Worm (Caenorhabditis elegans): ENCODE measurements around the gene K05F6.12.
"Not testable (repeated sequence)": the region's sequence is repeated elsewhere in the genome, so short reads cannot be mapped to it uniquely, and the experiment has no call there.

The K05F6.12 gene

ce11 chrII:1556217-1556616, 10.5 kb downstream of the K05F6.12 start, which contains the start of the genes fbxb-54 and fbxb-50:
TSS of gene fbxb-54 (minus strand) at chrII:1556317.
TSS of gene fbxb-50 (plus strand) at chrII:1556443.
- TF ChIP-seq alr-1 (tag; optimal IDR thresholded peaks at IDR 0.05; ENCODE audit: borderline replicate concordance); swsn-7 (tag; optimal IDR thresholded peaks at IDR 0.05); mdl-1 (tag; optimal IDR thresholded peaks at IDR 0.05): not testable (repeated sequence)

ce11 chrII:1560839-1561238, 15.1 kb downstream of the K05F6.12 start:
- no peak for TF ChIP-seq efl-1 (optimal IDR thresholded peaks at IDR 0.05)
- TF ChIP-seq efl-1 (GFP tag; optimal IDR thresholded peaks at IDR 0.05 in 1 of 2) = peak in 1 of 2 experiments; percentile 91
- TF ChIP-seq isw-1 (GFP tag; IDR thresholded peaks at IDR 0.05) = no peak

- TF ChIP-seq nhr-84 (tag; optimal IDR thresholded peaks at IDR 0.05) (no peak), hlh-4 (tag; optimal IDR thresholded peaks at IDR 0.05) (no peak), pag-3 (tag; optimal IDR thresholded peaks at IDR 0.05; ENCODE audit: borderline replicate concordance, insufficient read depth) (no peak), zag-1 (tag; optimal IDR thresholded peaks at IDR 0.05) (no peak), swsn-7 (tag; optimal IDR thresholded peaks at IDR 0.05) (no peak), jun-1 (tag; optimal IDR thresholded peaks at IDR 0.05) (no peak)
Measured at ce11 chrII:1561863-1562262, 16.1 kb downstream of the K05F6.12 start, which contains the start of gene K05F6.14. TSS of gene K05F6.14 (plus strand) at chrII:1562163.

- TF ChIP-seq nhr-77 (tag; optimal IDR thresholded peaks at IDR 0.05) (no peak), nhr-12 (tag; optimal IDR thresholded peaks at IDR 0.05) (no peak), hlh-4 (tag; optimal IDR thresholded peaks at IDR 0.05) (no peak), ets-5 (GFP tag; IDR thresholded peaks at IDR 0.05) (no peak), grh-1 (GFP tag; IDR thresholded peaks at IDR 0.05) (no peak), ama-1 (optimal IDR thresholded peaks at IDR 0.05) (no peak), isw-1 (GFP tag; IDR thresholded peaks at IDR 0.05) (no peak), dpl-1 (GFP tag; optimal IDR thresholded peaks at IDR 0.05) (no peak)
Measured at ce11 chrII:1567646-1568045, 21.9 kb downstream of the K05F6.12 start, which contains the start of gene K05F6.8. TSS of gene K05F6.8 (minus strand) at chrII:1567746.

- no peak for TF ChIP-seq fkh-4 (tag; optimal IDR thresholded peaks at IDR 0.05; ENCODE audit: borderline replicate concordance)
- no peak for TF ChIP-seq hpl-2 (GFP tag; optimal IDR thresholded peaks at IDR 0.05)
- TF ChIP-seq lin-14 (GFP tag; optimal IDR thresholded peaks at IDR 0.05) = no peak
- no peak for TF ChIP-seq jun-1 (tag; optimal IDR thresholded peaks at IDR 0.05)
- no peak for TF ChIP-seq lsy-2 (tag; optimal IDR thresholded peaks at IDR 0.05)
Measured at ce11 chrII:1568214-1568613, 22.5 kb downstream of the K05F6.12 start, which contains the start of gene fbxb-49. TSS of gene fbxb-49 (plus strand) at chrII:1568514.

ce11 chrII:1571032-1571431, 25.3 kb downstream of the K05F6.12 start, which contains the start of gene fbxb-46:
TSS of gene fbxb-46 (minus strand) at chrII:1571132.
- TF ChIP-seq unc-98 (GFP tag; IDR thresholded peaks at IDR 0.05) (no peak), nhr-12 (tag; optimal IDR thresholded peaks at IDR 0.05) (no peak), nhr-85 (tag) (no peak)

- TF ChIP-seq nhr-47 (tag; optimal IDR thresholded peaks at IDR 0.05) (no peak), hlh-17 (GFP tag; optimal IDR thresholded peaks at IDR 0.05; ENCODE audit: borderline replicate concordance) (no peak), hlh-4 (tag; optimal IDR thresholded peaks at IDR 0.05) (no peak), lin-13 (GFP tag; optimal IDR thresholded peaks at IDR 0.05) (no peak), Y116A8C.19 (tag; optimal IDR thresholded peaks at IDR 0.05; ENCODE audit: borderline replicate concordance) (no peak), unc-98 (GFP tag; IDR thresholded peaks at IDR 0.05) (no peak), blmp-1 (tag; optimal IDR thresholded peaks at IDR 0.05) (no peak), mef-2 (tag; optimal IDR thresholded peaks at IDR 0.05) (no peak), hpl-2 (GFP tag; optimal IDR thresholded peaks at IDR 0.05) (no peak), zag-1 (tag; optimal IDR thresholded peaks at IDR 0.05) (no peak), tbx-2 (tag; optimal IDR thresholded peaks at IDR 0.05) (no peak), pag-3 (tag; optimal IDR thresholded peaks at IDR 0.05; ENCODE audit: borderline replicate concordance, insufficient read depth) (no peak), fos-1 (tag; optimal IDR thresholded peaks at IDR 0.05) (no peak), irx-1 (tag; optimal IDR thresholded peaks at IDR 0.05) (no peak)
Measured at ce11 chrII:1576030-1576429, 30.3 kb downstream of the K05F6.12 start, which contains the start of gene K05F6.10. TSS of gene K05F6.10 (minus strand) at chrII:1576130.
